Worm (Caenorhabditis elegans) whole organism, midembryonic: ENCODE results near the gene Y55B1AR.4.

Experiments
- T22C8.4 ChIP-seq: fragments of 200-800 bp; sonication (Bioruptor generic); IDR thresholded peaks from 2 replicates; pipeline ENCODE4 v1.3.6; 2022; ENCODE audit warnings: missing genetic modification characterization, missing compliant biosample characterization
- cog-1 ChIP-seq: sonication (generic microtip); optimal IDR thresholded peaks from 2 replicates; lab custom pipeline; 2016; ENCODE audit warnings: missing genetic modification characterization, missing compliant biosample characterization
- flt-1 ChIP-seq: fragments of 200-800 bp; sonication (Bioruptor generic); IDR thresholded peaks from 2 replicates; pipeline ENCODE4 v1.3.6; 2022; ENCODE audit warnings: missing genetic modification characterization, missing compliant biosample characterization
- klf-2 ChIP-seq: fragments of 200-800 bp; sonication (Bioruptor generic); conservative IDR thresholded peaks from 2 replicates; pipeline ENCODE4 v1.3.6; 2022; ENCODE audit warnings: missing genetic modification reagents, missing genetic modification characterization, missing compliant biosample characterization
- med-1 ChIP-seq: sonication (generic microtip); optimal IDR thresholded peaks from 2 replicates; lab custom pipeline; 2017; ENCODE audit warnings: missing genetic modification characterization, mild to moderate bottlenecking, missing compliant biosample characterization, antibody characterized with exemption, missing genetic modification reagents; ENCODE audit not compliant: insufficient read depth
- ref-1 ChIP-seq: fragments of 200-800 bp; sonication (Bioruptor generic); conservative IDR thresholded peaks from 2 replicates; pipeline ENCODE4 v1.3.6; 2022; ENCODE audit warnings: missing genetic modification reagents, missing genetic modification characterization, missing compliant biosample characterization
- tab-1 ChIP-seq: fragments of 200-800 bp; sonication (Bioruptor generic); IDR thresholded peaks from 2 replicates; pipeline ENCODE4 v1.3.6; 2022; ENCODE audit warnings: missing genetic modification characterization, missing compliant biosample characterization
- ztf-23 ChIP-seq: fragments of 200-800 bp; sonication (Bioruptor generic); IDR thresholded peaks from 2 replicates; pipeline ENCODE4 v1.3.6; 2022; ENCODE audit warnings: missing genetic modification reagents, missing genetic modification characterization, missing compliant biosample characterization
- ztf-29 ChIP-seq: fragments of 200-800 bp; sonication (Bioruptor generic); IDR thresholded peaks from 2 replicates; pipeline ENCODE4 v1.3.6; 2022; ENCODE audit warnings: missing genetic modification reagents, missing genetic modification characterization, missing compliant biosample characterization

The Y55B1AR.4 gene

DNA sequence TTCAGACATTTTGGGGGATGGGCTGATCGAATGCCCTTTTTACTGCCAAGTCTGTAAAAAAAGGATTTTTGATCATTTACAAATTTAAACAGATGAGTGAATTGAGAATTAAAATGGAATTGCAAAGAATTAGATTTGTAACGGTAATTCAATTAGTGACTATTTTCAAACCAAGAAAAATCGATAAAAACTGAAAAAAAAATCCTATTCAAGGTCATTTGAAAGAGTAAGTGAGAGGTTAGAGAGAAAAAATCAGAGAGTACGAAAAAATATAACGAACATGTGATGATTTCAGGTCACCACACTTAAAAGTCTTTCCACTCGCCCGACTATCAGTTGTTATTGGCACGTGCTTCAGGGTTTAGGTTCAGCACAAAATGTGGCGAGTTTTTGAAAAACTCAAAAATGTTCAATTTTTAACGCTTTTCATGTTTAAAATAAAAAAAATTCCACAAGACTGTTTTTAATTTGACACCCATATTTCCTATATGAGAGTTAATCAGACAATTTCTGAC lies 14.9 kb upstream of the Y55B1AR.4 start, which contains the start of gene T19C3.4:
T19C3.4 (minus strand) TSS at position 51 of the 515 bp plus-strand sequence.
- TF ChIP-seq ztf-23 (no peak), tab-1 (no peak), med-1 (GFP tag; lab: Kevin White, UChicago) (no peak), flt-1 (no peak), ztf-29 (no peak), klf-2 (GFP tag; lab: Robert Waterston, UW) (no peak)

DNA sequence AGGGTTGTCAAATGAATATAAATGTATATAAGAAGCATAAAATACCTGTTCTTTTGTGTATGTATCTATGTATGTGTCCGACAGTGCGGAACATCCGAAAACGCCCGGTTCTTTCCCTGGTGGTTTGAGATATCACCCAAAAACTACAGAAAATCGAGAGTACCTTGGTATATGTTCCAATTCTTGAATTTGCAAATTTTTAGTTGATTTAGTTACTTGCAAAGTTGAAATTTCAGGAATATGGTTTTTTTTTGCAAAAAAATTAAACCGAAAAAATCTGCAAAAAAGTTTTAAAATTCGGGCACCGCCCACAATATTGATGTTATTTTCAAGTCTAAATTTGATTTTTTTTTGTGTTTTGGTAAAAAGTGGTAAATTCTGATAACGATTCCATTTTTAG lies 12.2 kb upstream of the Y55B1AR.4 start, which contains the start of gene T19C3.2:
T19C3.2 (minus strand) TSS at position 101 of the 400 bp plus-strand sequence.
- TF ChIP-seq T22C8.4 (GFP tag; lab: Robert Waterston, UW) (no peak), cog-1 (no peak), ref-1 (no peak), flt-1 (no peak), med-1 (GFP tag; lab: Kevin White, UChicago) (no peak), ztf-29 (no peak), klf-2 (GFP tag; lab: Robert Waterston, UW) (no peak), ztf-23 (no peak), tab-1 (no peak)

DNA sequence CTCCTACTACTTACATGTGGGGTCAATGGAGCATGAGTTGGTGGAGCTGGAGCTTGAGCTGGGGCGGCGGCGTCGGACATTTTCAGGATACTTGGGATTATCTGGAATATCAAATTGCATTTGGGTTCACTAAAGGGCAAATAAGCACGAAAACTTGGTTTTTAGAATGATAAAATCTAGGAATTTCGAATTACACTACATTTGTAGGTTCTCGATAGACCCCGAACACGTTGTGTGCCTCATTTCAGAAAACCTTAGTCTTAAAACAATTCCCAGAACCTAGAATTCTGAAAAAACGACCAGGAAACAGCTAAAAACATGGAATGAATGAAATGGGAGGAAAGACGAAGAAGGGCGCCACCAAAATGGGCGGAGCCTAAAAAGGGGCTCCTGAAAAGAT lies 9.1 kb upstream of the Y55B1AR.4 start, which contains the start of gene T19C3.3:
T19C3.3 (minus strand) TSS at position 101 of the 400 bp plus-strand sequence.
- TF ChIP-seq ztf-23, result no peak
- no peak for TF ChIP-seq med-1 (GFP tag; lab: Kevin White, UChicago)
- TF ChIP-seq ref-1, result no peak
- TF ChIP-seq cog-1, result no peak
- no peak for TF ChIP-seq tab-1
- no peak for TF ChIP-seq T22C8.4 (GFP tag; lab: Robert Waterston, UW)
- no peak for TF ChIP-seq flt-1
- no peak for TF ChIP-seq klf-2 (GFP tag; lab: Robert Waterston, UW)
- no peak for TF ChIP-seq ztf-29

DNA sequence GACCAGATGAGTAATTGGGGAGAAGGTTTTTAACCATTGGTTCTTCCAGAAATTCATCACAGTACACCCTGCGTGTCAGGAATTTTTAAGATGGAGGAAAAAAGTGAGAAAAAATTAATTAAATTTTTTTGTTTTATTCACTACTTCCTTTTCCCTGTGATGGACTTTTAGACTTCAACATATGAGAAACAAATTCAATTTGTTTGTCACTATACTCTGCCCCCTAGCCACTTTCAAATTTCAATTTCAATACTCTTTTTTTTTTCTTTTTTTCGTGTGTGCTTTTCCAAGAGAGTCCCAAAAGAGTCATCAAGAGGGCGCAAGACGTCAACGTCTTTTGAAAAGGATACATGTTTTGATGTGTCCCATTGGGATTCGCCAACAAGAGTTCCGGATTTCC lies 7.4 kb upstream of the Y55B1AR.4 start:
- TF ChIP-seq ztf-29 (no peak), klf-2 (GFP tag; lab: Robert Waterston, UW) (no peak), ref-1 (no peak), T22C8.4 (GFP tag; lab: Robert Waterston, UW) (no peak), ztf-23 (no peak), med-1 (GFP tag; lab: Kevin White, UChicago) (no peak), tab-1 (no peak), flt-1 (no peak), cog-1 (no peak)

DNA sequence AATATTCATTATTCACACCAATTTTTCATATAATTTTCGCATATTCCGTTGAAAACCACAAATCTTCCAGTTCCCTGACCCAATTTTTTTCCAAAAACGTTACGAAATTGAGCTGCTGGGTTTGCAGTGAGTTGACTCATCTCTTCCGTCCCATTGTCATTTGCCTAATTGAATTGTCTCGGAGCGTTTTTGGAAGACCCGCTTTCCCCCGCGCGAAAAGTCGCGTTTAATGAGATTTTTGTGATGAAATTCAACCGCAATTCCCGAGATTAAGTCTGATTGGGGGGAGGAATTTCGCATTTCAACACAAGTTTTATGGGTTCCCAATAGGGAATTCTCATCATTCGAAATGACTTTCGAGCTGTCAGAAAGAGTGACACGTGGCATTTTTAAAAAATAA lies 6.6 kb upstream of the Y55B1AR.4 start:
- TF ChIP-seq tab-1 (no peak), flt-1 (no peak), cog-1 (no peak), ztf-29 (no peak), klf-2 (GFP tag; lab: Robert Waterston, UW) (no peak), med-1 (GFP tag; lab: Kevin White, UChicago) (no peak), T22C8.4 (GFP tag; lab: Robert Waterston, UW) (no peak), ref-1 (no peak), ztf-23 (no peak)

DNA sequence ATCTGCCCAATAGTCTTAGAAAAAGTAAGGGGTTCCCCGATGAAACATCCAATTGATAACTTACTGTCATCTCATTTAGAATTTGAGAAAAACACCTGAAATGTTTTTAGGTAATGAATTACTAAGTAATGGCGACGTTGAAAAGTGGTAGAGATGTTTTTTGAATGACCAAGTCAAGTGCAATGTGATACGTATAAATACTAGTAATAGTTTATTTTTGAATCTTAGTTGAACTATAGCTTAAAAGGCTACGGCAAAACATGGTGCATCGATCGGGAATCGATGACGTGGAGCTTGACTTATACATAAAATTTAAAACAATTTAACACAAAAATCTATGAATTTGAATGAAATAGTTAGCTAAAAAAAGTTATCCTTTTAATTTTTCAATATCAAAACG lies 4.2 kb upstream of the Y55B1AR.4 start, which contains the start of gene best-17:
best-17 (minus strand) TSS at position 101 of the 400 bp plus-strand sequence.
- TF ChIP-seq tab-1, result no peak
- no peak for TF ChIP-seq klf-2 (GFP tag; lab: Robert Waterston, UW)
- TF ChIP-seq med-1 (GFP tag; lab: Kevin White, UChicago), result no peak
- no peak for TF ChIP-seq ref-1
- no peak for TF ChIP-seq T22C8.4 (GFP tag; lab: Robert Waterston, UW)
- TF ChIP-seq ztf-29, result no peak
- TF ChIP-seq cog-1, result no peak
- no peak for TF ChIP-seq ztf-23
- TF ChIP-seq flt-1, result no peak

DNA sequence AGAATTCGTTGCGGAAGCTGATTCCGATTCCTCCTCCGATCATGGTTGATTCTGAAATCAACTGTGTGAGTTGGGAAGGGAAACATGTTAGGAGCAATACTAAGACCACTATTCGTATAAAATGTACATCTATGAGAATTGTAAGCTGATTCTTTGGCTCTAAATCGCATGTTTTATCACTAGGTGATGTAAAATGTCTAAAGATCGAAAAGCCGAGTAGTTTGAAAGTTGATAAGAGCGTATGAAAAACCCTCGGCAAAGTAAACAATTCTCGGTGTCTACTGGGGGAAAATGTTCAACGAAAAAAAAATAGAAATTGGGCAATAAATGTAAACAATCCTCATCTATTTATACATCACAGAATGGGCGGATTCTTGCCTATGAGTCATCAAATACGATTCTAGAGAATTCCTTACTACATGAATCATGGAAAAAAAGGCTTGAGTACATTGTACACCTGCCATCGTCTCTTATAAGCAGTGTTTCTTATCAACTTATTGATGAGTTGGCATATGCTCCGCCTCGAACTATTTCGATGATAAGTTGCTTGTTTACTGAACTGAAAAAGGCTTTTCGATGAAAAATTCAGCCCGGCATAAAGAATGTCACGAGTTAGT lies 4.9 kb downstream of the Y55B1AR.4 start, which contains the start of gene lec-6:
lec-6 (minus strand) TSS at position 51 of the 617 bp plus-strand sequence.
- TF ChIP-seq ztf-29 (no peak), tab-1 (no peak), flt-1 (no peak), T22C8.4 (GFP tag; lab: Robert Waterston, UW) (no peak), ref-1 (no peak), ztf-23 (no peak), klf-2 (GFP tag; lab: Robert Waterston, UW) (no peak), cog-1 (no peak), med-1 (GFP tag; lab: Kevin White, UChicago) (no peak)

DNA sequence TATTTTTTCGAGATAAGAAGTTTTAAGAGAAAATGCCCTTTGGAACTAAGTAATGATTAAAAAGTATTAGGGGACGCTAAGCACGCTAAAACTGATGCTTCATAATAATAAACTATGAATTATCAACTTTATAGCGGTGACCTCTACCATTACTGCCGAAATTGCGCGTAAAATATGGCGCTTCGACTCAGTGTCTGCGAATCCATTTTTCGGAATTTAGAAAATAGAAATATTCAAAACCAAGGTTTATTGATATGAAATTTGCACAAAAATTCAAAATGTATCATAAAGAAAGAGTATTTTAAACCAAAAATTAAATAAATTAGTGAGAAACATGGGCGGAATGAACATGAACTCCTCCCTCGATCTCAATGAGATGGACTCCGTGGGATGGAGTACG lies 6.0 kb downstream of the Y55B1AR.4 start:
- TF ChIP-seq ztf-29, result no peak
- TF ChIP-seq cog-1, result no peak

DNA sequence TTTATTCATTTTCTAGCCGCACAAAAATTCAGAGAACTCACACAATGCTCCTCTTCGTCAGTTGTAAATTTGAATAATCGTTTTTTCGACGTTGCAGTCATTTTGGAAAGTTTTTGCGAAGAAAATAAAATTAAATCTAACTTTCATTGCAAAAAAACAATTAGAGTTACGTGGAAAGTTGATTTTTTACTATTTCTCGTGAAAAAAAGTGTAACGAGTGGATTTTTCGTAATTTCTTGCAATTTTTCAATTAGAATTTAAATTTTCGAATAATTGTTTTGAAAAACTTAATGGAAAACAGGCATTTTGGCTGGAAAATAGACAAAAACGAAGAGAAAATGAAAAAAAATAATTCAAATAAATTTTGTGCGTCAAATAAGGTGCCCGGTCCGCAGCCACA lies 6.6 kb downstream of the Y55B1AR.4 start, which contains the start of gene Y55B1AR.2:
Y55B1AR.2 (minus strand) TSS at position 101 of the 400 bp plus-strand sequence.
- TF ChIP-seq klf-2 (GFP tag; lab: Robert Waterston, UW), result no peak
- no peak for TF ChIP-seq med-1 (GFP tag; lab: Kevin White, UChicago)
- no peak for TF ChIP-seq ztf-23

DNA sequence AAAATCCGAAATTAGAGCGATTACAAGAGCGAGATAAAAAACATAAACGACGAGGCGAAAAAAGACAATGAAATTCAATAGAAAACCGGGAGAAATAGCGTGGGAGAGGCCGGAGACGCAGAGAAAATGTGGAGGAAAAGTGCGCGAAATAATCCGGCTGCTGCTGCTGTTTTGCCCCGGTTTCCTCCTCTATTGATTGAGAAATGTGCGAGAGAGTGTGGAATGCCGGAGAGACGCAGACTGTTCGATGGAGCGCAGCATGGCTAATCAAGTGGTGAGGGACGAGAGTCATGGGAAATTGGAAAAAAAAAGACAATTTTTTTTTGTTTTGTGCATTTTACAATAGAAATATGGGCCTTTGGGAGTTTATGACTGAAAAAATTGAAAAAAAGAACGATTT lies 7.1 kb downstream of the Y55B1AR.4 start:
- TF ChIP-seq med-1 (GFP tag; lab: Kevin White, UChicago) (no peak), T22C8.4 (GFP tag; lab: Robert Waterston, UW) (peak; percentile 91), ztf-29 (no peak), cog-1 (peak; percentile 38), klf-2 (GFP tag; lab: Robert Waterston, UW) (no peak), tab-1 (no peak), ref-1 (no peak), flt-1 (0 out of 2 replicates have a peak, but pooled peaks have one; percentile 22), ztf-23 (no peak)

DNA sequence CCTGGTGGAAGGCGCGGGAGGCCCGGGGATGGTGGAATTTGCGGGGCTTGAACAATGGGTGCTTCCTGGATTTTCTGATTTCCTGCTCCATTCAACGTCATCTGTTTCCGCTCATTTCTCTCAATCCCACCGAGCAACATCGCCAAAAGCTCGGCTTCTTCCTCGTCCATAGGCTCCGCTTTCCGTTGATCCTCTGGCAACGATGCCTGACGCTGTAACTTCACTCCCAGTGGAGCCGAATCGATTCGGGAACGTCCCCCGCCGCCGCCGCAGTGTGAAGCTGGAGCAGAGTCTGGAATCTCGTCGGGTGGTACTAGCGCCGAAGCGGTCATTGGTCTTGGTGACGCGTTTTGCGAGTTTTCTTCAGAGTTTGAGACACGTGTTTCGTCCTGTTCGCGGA lies 9.9 kb downstream of the Y55B1AR.4 start:
- TF ChIP-seq ztf-29, result no peak
- no peak for TF ChIP-seq tab-1
- TF ChIP-seq klf-2 (GFP tag; lab: Robert Waterston, UW), result no peak
- no peak for TF ChIP-seq flt-1
- no peak for TF ChIP-seq ref-1
- TF ChIP-seq cog-1, result no peak
- TF ChIP-seq ztf-23, result no peak
- no peak for TF ChIP-seq med-1 (GFP tag; lab: Kevin White, UChicago)
- no peak for TF ChIP-seq T22C8.4 (GFP tag; lab: Robert Waterston, UW)
